Worm (Caenorhabditis elegans): ENCODE data around the gene best-4.

The best-4 gene

ce11 chrII:11783-12182 lies at the start of gene best-4:
best-4 (minus strand) TSS chrII:11883.
- TF ChIP-seq sptf-1 (tag; optimal IDR thresholded peaks at IDR 0.05) = no peak
- no peak for TF ChIP-seq bed-3 (GFP tag; optimal IDR thresholded peaks at IDR 0.05)
- TF ChIP-seq snpc-4 (tag; optimal IDR thresholded peaks at IDR 0.05) = no peak
- no peak for TF ChIP-seq M03D4.4 (tag; optimal IDR thresholded peaks at IDR 0.05)
- TF ChIP-seq ceh-83 (GFP tag; optimal IDR thresholded peaks at IDR 0.05) = no peak
- no peak for TF ChIP-seq sem-2 (GFP tag; optimal IDR thresholded peaks at IDR 0.05)
- no peak for TF ChIP-seq nhr-12 (tag; optimal IDR thresholded peaks at IDR 0.05)
- no peak for TF ChIP-seq drap-1 (GFP tag; optimal IDR thresholded peaks at IDR 0.05)
- TF ChIP-seq nhr-237 (tag; optimal IDR thresholded peaks at IDR 0.05) = no peak
- no peak for TF ChIP-seq nhr-2 (tag; optimal IDR thresholded peaks at IDR 0.05)

- TF ChIP-seq blmp-1 (tag; optimal IDR thresholded peaks at IDR 0.05) = no peak
- no peak for TF ChIP-seq tbx-8 (GFP tag; optimal IDR thresholded peaks at IDR 0.05)
- no peak for TF ChIP-seq ces-1 (GFP tag; optimal IDR thresholded peaks at IDR 0.05)
- TF ChIP-seq sem-2 (GFP tag; optimal IDR thresholded peaks at IDR 0.05) = no peak
- TF ChIP-seq ztf-11 (tag; optimal IDR thresholded peaks at IDR 0.05) = no peak
- no peak for TF ChIP-seq hlh-1 (tag; optimal IDR thresholded peaks at IDR 0.05)
- TF ChIP-seq mab-5 (tag; optimal IDR thresholded peaks at IDR 0.05) = no peak
- no peak for TF ChIP-seq pha-4 (tag; optimal IDR thresholded peaks at IDR 0.05)
Measured at ce11 chrII:61013-61412, 49.3 kb upstream of the best-4 start, which contains the start of gene C23H3.2. C23H3.2 (plus strand) TSS chrII:61313.

- TF ChIP-seq blmp-1 (tag; optimal IDR thresholded peaks at IDR 0.05) (no peak), nhr-12 (tag; optimal IDR thresholded peaks at IDR 0.05) (no peak), mls-2 (tag; optimal IDR thresholded peaks at IDR 0.05) (no peak), sem-2 (GFP tag; optimal IDR thresholded peaks at IDR 0.05) (no peak), lin-32 (GFP tag; optimal IDR thresholded peaks at IDR 0.05) (no peak), M03D4.4 (tag; optimal IDR thresholded peaks at IDR 0.05) (no peak), lsy-2 (tag; optimal IDR thresholded peaks at IDR 0.05) (no peak), unc-120 (tag; optimal IDR thresholded peaks at IDR 0.05; ENCODE audit: poor library complexity, severe bottlenecking) (no peak), ham-2 (GFP tag; optimal IDR thresholded peaks at IDR 0.05) (no peak), snpc-4 (tag; optimal IDR thresholded peaks at IDR 0.05) (no peak), lin-13 (tag; optimal IDR thresholded peaks at IDR 0.05) (no peak), nhr-2 (tag; optimal IDR thresholded peaks at IDR 0.05) (no peak), elt-1 (tag; optimal IDR thresholded peaks at IDR 0.05; ENCODE audit: borderline replicate concordance, insufficient read depth) (no peak), pha-4 (tag; optimal IDR thresholded peaks at IDR 0.05) (no peak)
Measured at ce11 chrII:60049-60448, 48.4 kb upstream of the best-4 start.

ce11 chrII:57873-58272 lies 46.2 kb upstream of the best-4 start:
- TF ChIP-seq flh-1 (GFP tag; optimal IDR thresholded peaks at IDR 0.05) = no peak
- TF ChIP-seq ceh-83 (GFP tag; optimal IDR thresholded peaks at IDR 0.05) = no peak
- no peak for TF ChIP-seq blmp-1 (tag; optimal IDR thresholded peaks at IDR 0.05)
- TF ChIP-seq ces-1 (GFP tag; optimal IDR thresholded peaks at IDR 0.05) = no peak
- TF ChIP-seq lin-13 (tag; optimal IDR thresholded peaks at IDR 0.05) = no peak
- no peak for TF ChIP-seq elt-3 (tag; optimal IDR thresholded peaks at IDR 0.05)
- no peak for TF ChIP-seq M03D4.4 (tag; optimal IDR thresholded peaks at IDR 0.05)
- no peak for TF ChIP-seq ceh-43 (GFP tag; optimal IDR thresholded peaks at IDR 0.05)
- TF ChIP-seq mep-1 (tag; optimal IDR thresholded peaks at IDR 0.05) = no peak
- no peak for TF ChIP-seq drap-1 (GFP tag; optimal IDR thresholded peaks at IDR 0.05)
- TF ChIP-seq nhr-2 (tag; optimal IDR thresholded peaks at IDR 0.05) = no peak
- TF ChIP-seq hlh-1 (tag; optimal IDR thresholded peaks at IDR 0.05) = no peak
- no peak for TF ChIP-seq zip-8 (tag; optimal IDR thresholded peaks at IDR 0.05)
- TF ChIP-seq nhr-12 (tag; optimal IDR thresholded peaks at IDR 0.05) = no peak
- no peak for TF ChIP-seq unc-120 (tag; optimal IDR thresholded peaks at IDR 0.05; ENCODE audit: poor library complexity, severe bottlenecking)
- no peak for TF ChIP-seq unc-39 (tag; optimal IDR thresholded peaks at IDR 0.05)
- no peak for TF ChIP-seq lsy-2 (tag; optimal IDR thresholded peaks at IDR 0.05)
- no peak for TF ChIP-seq sptf-1 (tag; optimal IDR thresholded peaks at IDR 0.05)
- no peak for TF ChIP-seq ham-2 (GFP tag; optimal IDR thresholded peaks at IDR 0.05)
- TF ChIP-seq mab-5 (tag; optimal IDR thresholded peaks at IDR 0.05) = no peak

ce11 chrII:57370-57769 lies 45.7 kb upstream of the best-4 start, which contains the start of gene ascc-1:
ascc-1 (plus strand) TSS chrII:57670.
- no peak for TF ChIP-seq ztf-11 (tag; optimal IDR thresholded peaks at IDR 0.05)
- TF ChIP-seq lin-32 (GFP tag; optimal IDR thresholded peaks at IDR 0.05) = no peak
- no peak for TF ChIP-seq elt-3 (tag; optimal IDR thresholded peaks at IDR 0.05)
- no peak for TF ChIP-seq flh-1 (GFP tag; optimal IDR thresholded peaks at IDR 0.05)
- no peak for TF ChIP-seq bed-3 (GFP tag; optimal IDR thresholded peaks at IDR 0.05)
- no peak for TF ChIP-seq ces-1 (GFP tag; optimal IDR thresholded peaks at IDR 0.05)
- TF ChIP-seq mep-1 (tag; optimal IDR thresholded peaks at IDR 0.05) = no peak
- TF ChIP-seq cnd-1 (tag; optimal IDR thresholded peaks at IDR 0.05) = no peak
- no peak for TF ChIP-seq sptf-1 (tag; optimal IDR thresholded peaks at IDR 0.05)
- no peak for TF ChIP-seq zip-8 (tag; optimal IDR thresholded peaks at IDR 0.05)
- no peak for TF ChIP-seq pha-4 (tag; optimal IDR thresholded peaks at IDR 0.05)
- TF ChIP-seq nhr-2 (tag; optimal IDR thresholded peaks at IDR 0.05) = no peak
- no peak for TF ChIP-seq elt-1 (tag; optimal IDR thresholded peaks at IDR 0.05; ENCODE audit: borderline replicate concordance, insufficient read depth)
- no peak for TF ChIP-seq nhr-12 (tag; optimal IDR thresholded peaks at IDR 0.05)
- TF ChIP-seq nhr-237 (tag; optimal IDR thresholded peaks at IDR 0.05) = no peak
